Worm (Caenorhabditis elegans) whole organism, early embryonic: ENCODE measurements around the gene M176.5.
"Not testable (repeated sequence)": the region's sequence is repeated elsewhere in the genome, so short reads cannot be mapped to it uniquely, and the experiment has no call there.

ENCODE experiments used
- B0310.2 ChIP-seq: sonication (generic microtip); optimal IDR thresholded peaks from 2 replicates; lab custom pipeline; 2016; ENCODE audit warnings: mild to moderate bottlenecking, missing genetic modification characterization, missing compliant biosample characterization
- F13C5.2 ChIP-seq: sonication (generic microtip); optimal IDR thresholded peaks from 2 replicates; lab custom pipeline; 2017; ENCODE audit warnings: mild to moderate bottlenecking, missing genetic modification characterization, inconsistent platforms, missing compliant biosample characterization
- aly-1 ChIP-seq: sonication (generic microtip); optimal IDR thresholded peaks from 2 replicates; lab custom pipeline; 2016; ENCODE audit warnings: missing genetic modification characterization, missing compliant biosample characterization
- ama-1 ChIP-seq: fragments of 150-350 bp; optimal IDR thresholded peaks from 2 replicates; lab custom pipeline; 2014
- ceh-13 ChIP-seq: fragments of 200-800 bp; sonication (Bioruptor generic); optimal IDR thresholded peaks from 2 replicates; lab custom pipeline; 2018; ENCODE audit warnings: mild to moderate bottlenecking, missing genetic modification characterization, missing compliant biosample characterization
- ceh-36 ChIP-seq: sonication (generic microtip); optimal IDR thresholded peaks from 2 replicates; lab custom pipeline; 2016; ENCODE audit warnings: missing genetic modification characterization, inconsistent platforms, missing compliant biosample characterization
- ets-7 ChIP-seq: sonication (generic microtip); optimal IDR thresholded peaks from 2 replicates; lab custom pipeline; 2016; ENCODE audit warnings: missing genotype, missing genetic modification characterization, missing compliant biosample characterization
- flt-1 ChIP-seq: fragments of 200-800 bp; sonication (Bioruptor generic); IDR thresholded peaks from 2 replicates; pipeline ENCODE4 v1.3.6; 2022; ENCODE audit warnings: missing genetic modification characterization, missing compliant biosample characterization
- hmbx-1 ChIP-seq: sonication (generic microtip); optimal IDR thresholded peaks from 2 replicates; lab custom pipeline; 2016; ENCODE audit warnings: mild to moderate bottlenecking, missing genetic modification characterization, missing compliant biosample characterization
- hmg-4 ChIP-seq: fragments of 200-800 bp; sonication (Bioruptor generic); optimal IDR thresholded peaks from 2 replicates; lab custom pipeline; 2018; ENCODE audit warnings: mild to moderate bottlenecking, missing genetic modification characterization, missing compliant biosample characterization
- hnd-1 ChIP-seq: sonication (generic microtip); optimal IDR thresholded peaks from 2 replicates; lab custom pipeline; 2016; ENCODE audit warnings: missing genetic modification characterization, missing compliant biosample characterization
- pes-1 ChIP-seq: fragments of 200-800 bp; sonication (Bioruptor generic); IDR thresholded peaks from 2 replicates; pipeline ENCODE4 v1.3.6; 2022; ENCODE audit warnings: missing genetic modification reagents, missing genetic modification characterization, missing compliant biosample characterization
- scrt-1 ChIP-seq: fragments of 200-800 bp; sonication (Bioruptor generic); IDR thresholded peaks from 2 replicates; pipeline ENCODE4 v1.3.6; 2022; ENCODE audit warnings: missing genetic modification characterization, missing compliant biosample characterization
- sea-1 ChIP-seq: fragments of 200-800 bp; sonication (Bioruptor generic); conservative IDR thresholded peaks from 2 replicates; pipeline ENCODE4 v1.3.6; 2022; ENCODE audit warnings: missing genetic modification characterization, missing compliant biosample characterization
- tbx-11 ChIP-seq: fragments of 200-800 bp; sonication (Bioruptor generic); IDR thresholded peaks from 2 replicates; pipeline ENCODE4 v1.3.6; 2022; ENCODE audit warnings: missing genetic modification characterization, missing compliant biosample characterization
- tbx-37 ChIP-seq: fragments of 200-800 bp; sonication (Bioruptor generic); conservative IDR thresholded peaks from 2 replicates; pipeline ENCODE4 v1.3.6; 2022; ENCODE audit warnings: missing genetic modification reagents, missing genetic modification characterization, missing compliant biosample characterization
- tra-4 ChIP-seq: sonication (generic microtip); optimal IDR thresholded peaks from 2 replicates; lab custom pipeline; 2017; ENCODE audit warnings: missing genetic modification characterization, missing compliant biosample characterization

The M176.5 gene

DNA sequence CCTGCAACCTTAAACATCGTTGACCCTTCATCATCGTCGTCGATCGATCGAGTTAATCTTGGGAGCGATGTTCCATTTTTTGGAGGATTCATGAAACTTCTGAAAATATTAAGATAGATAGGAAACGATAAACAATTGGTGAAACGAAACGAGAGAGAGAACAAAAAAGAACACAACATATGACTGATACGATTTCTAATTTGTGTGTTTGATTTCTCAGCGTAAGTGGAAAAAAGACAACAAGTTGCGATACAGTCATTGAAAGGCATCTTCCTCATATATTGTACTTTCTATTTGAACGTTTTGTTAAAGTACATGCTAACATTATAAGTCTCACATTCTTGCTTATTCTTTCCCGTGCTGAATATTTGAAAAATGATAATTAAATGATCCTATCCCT is 24.6 kb upstream of the M176.5 start, which contains the start of gene R09D1.12:
TSS of gene R09D1.12 (minus strand) at position 101 of the 400 bp plus-strand sequence.
- TF ChIP-seq hmbx-1 (tag; lab: Kevin White, UChicago); ceh-36 (tag; lab: Kevin White, UChicago); hmg-4 (GFP tag; lab: Kevin White, UChicago): not testable (repeated sequence)

DNA sequence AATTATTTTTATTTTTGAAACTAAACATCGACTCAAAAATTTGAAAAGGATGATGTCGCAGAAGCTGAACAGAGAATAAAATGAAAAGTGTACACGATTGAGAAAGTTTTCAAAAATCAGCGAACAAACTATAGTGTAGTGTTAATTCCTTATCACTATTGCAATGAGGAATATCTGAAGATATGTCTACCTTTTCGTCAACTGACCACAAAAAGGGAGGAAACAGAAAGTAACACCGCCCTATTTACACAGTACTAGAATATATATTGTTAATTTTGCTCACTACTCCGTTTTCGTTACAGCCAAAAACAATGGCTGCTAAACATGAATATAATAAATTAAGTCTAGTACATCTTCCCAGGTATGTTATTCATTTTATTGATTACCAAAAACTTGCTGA is 20.4 kb upstream of the M176.5 start, which contains the start of gene chil-18:
TSS of gene chil-18 (plus strand) at position 301 of the 400 bp plus-strand sequence.
- TF ChIP-seq ceh-13 (GFP tag; lab: Kevin White, UChicago) (no peak), F13C5.2 (tag; lab: Kevin White, UChicago) (no peak), aly-1 (tag; lab: Kevin White, UChicago) (no peak), tra-4 (tag; lab: Kevin White, UChicago) (no peak), flt-1 (no peak), pes-1 (GFP tag; lab: Robert Waterston, UW) (no peak), tbx-11 (no peak), sea-1 (GFP tag; lab: Robert Waterston, UW) (no peak), ets-7 (no peak), hnd-1 (no peak), hmbx-1 (tag; lab: Kevin White, UChicago) (no peak), hmg-4 (GFP tag; lab: Kevin White, UChicago) (no peak), ama-1 (no peak), ceh-36 (tag; lab: Kevin White, UChicago) (no peak), scrt-1 (GFP tag; lab: Robert Waterston, UW) (no peak), tbx-37 (GFP tag; lab: Robert Waterston, UW) (no peak), B0310.2 (tag; lab: Kevin White, UChicago) (no peak)

DNA sequence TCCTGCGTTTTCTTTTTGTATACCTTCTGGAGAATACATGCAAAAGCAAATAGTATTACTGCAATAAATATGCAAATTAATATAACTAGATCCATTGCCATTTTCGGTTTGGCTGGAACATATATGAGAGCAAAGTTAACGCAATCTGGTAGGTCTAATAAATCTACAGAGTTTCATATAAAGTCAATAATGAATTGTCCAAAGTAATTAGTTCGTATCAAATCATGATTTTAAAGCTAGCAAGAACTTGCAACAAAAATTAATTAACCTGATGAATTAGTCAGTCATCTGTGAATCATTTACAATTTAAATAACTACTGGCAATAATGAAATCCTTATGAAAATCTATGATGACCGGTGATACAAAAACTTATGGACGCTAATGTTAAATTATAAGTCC is 17.8 kb upstream of the M176.5 start, which contains the start of gene R09D1.13:
TSS of gene R09D1.13 (minus strand) at position 101 of the 400 bp plus-strand sequence.
- no peak for TF ChIP-seq aly-1 (tag; lab: Kevin White, UChicago)
- TF ChIP-seq tbx-37 (GFP tag; lab: Robert Waterston, UW): no peak
- no peak for TF ChIP-seq hmg-4 (GFP tag; lab: Kevin White, UChicago)
- TF ChIP-seq hnd-1: no peak
- TF ChIP-seq hmbx-1 (tag; lab: Kevin White, UChicago): no peak
- no peak for TF ChIP-seq ets-7
- no peak for TF ChIP-seq sea-1 (GFP tag; lab: Robert Waterston, UW)
- TF ChIP-seq flt-1: no peak
- TF ChIP-seq F13C5.2 (tag; lab: Kevin White, UChicago): no peak
- no peak for TF ChIP-seq ceh-36 (tag; lab: Kevin White, UChicago)

DNA sequence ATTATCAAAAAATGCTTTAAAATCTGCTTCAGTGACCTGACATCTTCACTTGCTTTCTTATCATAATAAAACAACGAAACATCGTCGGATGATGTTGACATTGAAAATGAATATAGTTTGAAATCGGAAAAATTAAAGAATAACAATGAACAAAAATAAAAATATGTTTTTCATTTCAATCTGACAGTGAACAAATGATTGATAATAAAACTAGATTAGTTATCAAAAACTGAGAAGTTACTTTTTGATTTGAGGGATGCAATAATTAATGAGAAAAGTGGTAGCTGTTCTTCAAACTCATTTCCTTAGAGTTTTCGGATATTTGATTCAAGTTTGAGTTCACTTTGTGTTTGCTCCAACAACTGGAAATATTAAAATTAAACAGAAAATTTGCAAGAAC is 16.0 kb upstream of the M176.5 start, which contains the start of gene chil-15:
TSS of gene chil-15 (minus strand) at position 101 of the 400 bp plus-strand sequence.
- TF ChIP-seq sea-1 (GFP tag; lab: Robert Waterston, UW) (no peak), ceh-13 (GFP tag; lab: Kevin White, UChicago) (no peak), scrt-1 (GFP tag; lab: Robert Waterston, UW) (no peak), hmg-4 (GFP tag; lab: Kevin White, UChicago) (no peak), B0310.2 (tag; lab: Kevin White, UChicago) (no peak), ets-7 (no peak), flt-1 (no peak), ceh-36 (tag; lab: Kevin White, UChicago) (no peak), tbx-37 (GFP tag; lab: Robert Waterston, UW) (no peak), F13C5.2 (tag; lab: Kevin White, UChicago) (no peak), ama-1 (no peak), tra-4 (tag; lab: Kevin White, UChicago) (no peak), hmbx-1 (tag; lab: Kevin White, UChicago) (no peak), aly-1 (tag; lab: Kevin White, UChicago) (no peak), hnd-1 (no peak), tbx-11 (no peak), pes-1 (GFP tag; lab: Robert Waterston, UW) (no peak)

DNA sequence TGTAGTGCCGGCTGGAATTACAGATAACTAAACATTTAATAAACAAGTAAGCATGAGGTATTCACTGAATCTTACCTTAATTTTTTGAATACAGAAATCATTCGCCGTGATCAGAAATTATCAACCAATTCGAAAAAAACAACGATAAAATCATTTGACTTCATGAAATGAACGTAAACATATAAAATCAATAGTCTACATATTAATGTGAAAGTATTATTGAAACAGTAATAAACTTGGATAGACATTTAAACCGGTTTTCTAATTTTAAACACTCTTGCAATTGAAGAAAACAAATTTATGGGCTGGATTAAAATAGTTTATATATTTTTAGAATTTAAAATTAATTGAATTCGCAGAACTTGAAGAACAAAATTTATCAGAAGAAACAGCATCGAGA is 14.3 kb upstream of the M176.5 start, which contains the start of gene chil-16:
TSS of gene chil-16 (minus strand) at position 101 of the 400 bp plus-strand sequence.
- no peak for TF ChIP-seq scrt-1 (GFP tag; lab: Robert Waterston, UW)
- TF ChIP-seq ceh-36 (tag; lab: Kevin White, UChicago): no peak
- no peak for TF ChIP-seq pes-1 (GFP tag; lab: Robert Waterston, UW)

DNA sequence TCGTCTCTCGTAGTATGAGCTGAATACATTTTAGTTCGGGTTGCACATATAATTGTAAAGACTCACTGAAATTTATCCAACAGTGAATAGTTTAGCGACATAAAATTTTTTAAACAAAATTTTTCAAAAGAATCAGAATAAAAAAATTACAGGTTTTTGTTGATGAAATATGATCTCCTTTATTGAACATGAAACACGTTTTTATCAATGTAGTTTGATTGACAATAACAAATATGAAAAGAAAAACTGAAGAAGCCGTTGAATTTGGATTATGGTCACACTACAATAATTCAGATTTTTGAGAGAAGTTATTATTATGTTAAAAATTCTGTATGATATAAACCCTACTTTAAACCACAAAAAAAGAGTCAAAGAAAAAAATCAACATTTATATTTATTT is 12.5 kb upstream of the M176.5 start, which contains the start of gene chil-17:
TSS of gene chil-17 (minus strand) at position 101 of the 400 bp plus-strand sequence.
- TF ChIP-seq scrt-1 (GFP tag; lab: Robert Waterston, UW): no peak
- no peak for TF ChIP-seq ets-7
- no peak for TF ChIP-seq tra-4 (tag; lab: Kevin White, UChicago)
- TF ChIP-seq aly-1 (tag; lab: Kevin White, UChicago): no peak
- TF ChIP-seq sea-1 (GFP tag; lab: Robert Waterston, UW): no peak
- no peak for TF ChIP-seq B0310.2 (tag; lab: Kevin White, UChicago)
- no peak for TF ChIP-seq ceh-13 (GFP tag; lab: Kevin White, UChicago)
- no peak for TF ChIP-seq ceh-36 (tag; lab: Kevin White, UChicago)
- TF ChIP-seq hmg-4 (GFP tag; lab: Kevin White, UChicago): no peak
- no peak for TF ChIP-seq tbx-37 (GFP tag; lab: Robert Waterston, UW)
- TF ChIP-seq flt-1: no peak
- no peak for TF ChIP-seq F13C5.2 (tag; lab: Kevin White, UChicago)
- TF ChIP-seq hnd-1: no peak
- no peak for TF ChIP-seq tbx-11
- TF ChIP-seq hmbx-1 (tag; lab: Kevin White, UChicago): no peak
- no peak for TF ChIP-seq pes-1 (GFP tag; lab: Robert Waterston, UW)
- TF ChIP-seq ama-1: no peak

DNA sequence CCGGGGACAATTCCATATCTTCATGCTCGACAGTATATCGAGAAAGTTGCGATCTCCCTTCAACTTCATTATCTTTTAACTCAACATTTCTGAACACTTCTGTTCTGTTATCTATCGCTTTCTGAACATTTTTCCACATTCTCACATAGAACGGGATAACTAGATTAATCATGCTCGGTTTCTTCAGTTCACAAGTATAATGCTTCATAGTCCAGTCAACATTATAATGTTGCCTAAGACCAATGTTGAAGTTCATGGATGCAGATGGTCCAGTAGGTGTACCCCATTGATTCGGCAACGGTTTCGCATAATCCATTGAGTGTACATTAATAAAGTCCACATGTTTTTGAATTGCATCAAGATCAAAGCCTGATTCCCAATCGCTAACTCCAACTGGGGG is 11.3 kb upstream of the M176.5 start:
- TF ChIP-seq hmbx-1 (tag; lab: Kevin White, UChicago) (no peak), pes-1 (GFP tag; lab: Robert Waterston, UW) (no peak), tbx-11 (no peak), ceh-36 (tag; lab: Kevin White, UChicago) (no peak), ets-7 (no peak), flt-1 (no peak), tbx-37 (GFP tag; lab: Robert Waterston, UW) (no peak), sea-1 (GFP tag; lab: Robert Waterston, UW) (no peak), ceh-13 (GFP tag; lab: Kevin White, UChicago) (no peak), ama-1 (no peak), scrt-1 (GFP tag; lab: Robert Waterston, UW) (no peak), hmg-4 (GFP tag; lab: Kevin White, UChicago) (no peak), tra-4 (tag; lab: Kevin White, UChicago) (no peak), F13C5.2 (tag; lab: Kevin White, UChicago) (no peak), aly-1 (tag; lab: Kevin White, UChicago) (no peak), hnd-1 (no peak), B0310.2 (tag; lab: Kevin White, UChicago) (no peak)
